Worm (Caenorhabditis elegans): Measurements from ENCODE around the gene ZK688.4.

Gene ZK688.4

DNA sequence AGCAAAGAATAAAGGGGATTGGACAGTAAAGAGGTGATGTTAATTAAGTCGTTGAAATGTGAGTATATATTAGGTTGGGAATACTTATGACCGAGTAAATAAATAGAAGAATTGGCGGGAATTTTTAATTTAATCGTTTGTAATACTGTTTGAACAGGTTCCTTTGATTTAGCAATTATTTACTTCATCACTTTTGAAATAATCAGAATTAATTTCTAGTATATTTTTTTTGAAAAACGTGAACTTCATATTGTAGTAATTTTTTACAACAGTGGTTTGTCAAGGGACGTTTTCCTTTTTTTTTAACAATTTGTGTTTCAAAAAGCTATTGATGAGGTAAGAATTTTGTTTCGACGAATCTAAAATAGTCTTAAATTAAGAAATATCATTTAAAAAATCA is 27.4 kb downstream of the ZK688.4 start, which contains the start of gene C29E4.17:
Gene C29E4.17, plus strand, starts transcription at position 301 of the 400 bp plus-strand sequence.
- TF ChIP-seq mab-5 (tag; optimal IDR thresholded peaks at IDR 0.05) (no peak), M03D4.4 (tag; optimal IDR thresholded peaks at IDR 0.05) (no peak), tbx-8 (GFP tag; optimal IDR thresholded peaks at IDR 0.05) (no peak), unc-39 (tag; optimal IDR thresholded peaks at IDR 0.05) (no peak)

DNA sequence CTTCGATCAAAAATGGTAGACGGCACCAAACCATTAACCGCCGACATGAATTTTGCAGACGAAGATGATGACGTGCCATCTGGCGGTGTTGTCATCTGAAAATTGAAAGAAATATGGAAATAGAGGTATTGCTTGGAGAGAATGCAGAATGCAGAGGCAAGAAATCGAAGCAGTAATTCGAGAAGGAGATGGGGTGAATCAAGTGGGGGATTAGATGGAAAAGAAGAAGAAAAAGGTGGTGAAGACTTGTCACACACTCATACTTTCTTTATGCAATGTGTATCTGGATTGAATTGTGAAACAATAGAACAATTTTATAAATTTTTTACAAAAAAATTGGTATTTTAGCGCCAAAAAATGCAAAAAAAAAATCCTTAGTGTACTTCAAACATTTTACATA is 30.0 kb downstream of the ZK688.4 start, which contains the start of gene tag-250:
Gene tag-250, minus strand, starts transcription at position 101 of the 400 bp plus-strand sequence.
- TF ChIP-seq flh-1 (GFP tag; optimal IDR thresholded peaks at IDR 0.05) (no peak), mab-5 (tag; optimal IDR thresholded peaks at IDR 0.05) (no peak), blmp-1 (tag; optimal IDR thresholded peaks at IDR 0.05) (no peak), unc-120 (tag; optimal IDR thresholded peaks at IDR 0.05; ENCODE audit: poor library complexity, severe bottlenecking) (no peak), mep-1 (tag; optimal IDR thresholded peaks at IDR 0.05) (no peak), bed-3 (GFP tag; optimal IDR thresholded peaks at IDR 0.05) (no peak), ceh-43 (GFP tag; optimal IDR thresholded peaks at IDR 0.05) (no peak), zip-8 (tag; optimal IDR thresholded peaks at IDR 0.05) (no peak)

DNA sequence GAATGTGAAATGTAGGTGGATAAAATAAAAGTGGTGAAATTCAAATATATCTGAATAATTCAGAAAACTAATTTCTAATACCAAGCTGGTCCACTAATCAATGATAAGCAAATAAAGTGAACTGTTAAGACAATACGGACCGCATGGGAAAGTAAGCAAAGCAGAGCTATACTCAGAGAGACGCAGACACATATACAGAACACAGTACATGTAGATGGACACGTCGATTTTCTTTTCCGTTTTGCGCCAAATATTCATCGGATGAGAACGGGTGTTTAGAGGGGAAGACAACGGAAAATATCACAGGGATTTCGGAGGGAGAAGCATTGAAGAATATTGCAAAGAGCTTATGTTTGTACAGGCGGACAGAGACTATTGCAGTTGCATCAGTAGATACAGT is 31.1 kb downstream of the ZK688.4 start:
- TF ChIP-seq flh-1 (GFP tag; optimal IDR thresholded peaks at IDR 0.05) (no peak), ceh-43 (GFP tag; optimal IDR thresholded peaks at IDR 0.05) (no peak), drap-1 (GFP tag; optimal IDR thresholded peaks at IDR 0.05) (no peak), lsy-2 (tag; optimal IDR thresholded peaks at IDR 0.05) (peak; percentile 2), snpc-4 (tag; optimal IDR thresholded peaks at IDR 0.05) (no peak), ham-2 (GFP tag; optimal IDR thresholded peaks at IDR 0.05) (peak; percentile 78), nhr-28 (tag; optimal IDR thresholded peaks at IDR 0.05) (no peak), tbx-8 (GFP tag; optimal IDR thresholded peaks at IDR 0.05) (no peak), ceh-83 (GFP tag; optimal IDR thresholded peaks at IDR 0.05) (no peak), bed-3 (GFP tag; optimal IDR thresholded peaks at IDR 0.05) (no peak), nhr-237 (tag; optimal IDR thresholded peaks at IDR 0.05) (peak; percentile 24), nhr-2 (tag; optimal IDR thresholded peaks at IDR 0.05) (no peak), pha-4 (tag; optimal IDR thresholded peaks at IDR 0.05) (peak; percentile 34), zip-8 (tag; optimal IDR thresholded peaks at IDR 0.05) (no peak)

DNA sequence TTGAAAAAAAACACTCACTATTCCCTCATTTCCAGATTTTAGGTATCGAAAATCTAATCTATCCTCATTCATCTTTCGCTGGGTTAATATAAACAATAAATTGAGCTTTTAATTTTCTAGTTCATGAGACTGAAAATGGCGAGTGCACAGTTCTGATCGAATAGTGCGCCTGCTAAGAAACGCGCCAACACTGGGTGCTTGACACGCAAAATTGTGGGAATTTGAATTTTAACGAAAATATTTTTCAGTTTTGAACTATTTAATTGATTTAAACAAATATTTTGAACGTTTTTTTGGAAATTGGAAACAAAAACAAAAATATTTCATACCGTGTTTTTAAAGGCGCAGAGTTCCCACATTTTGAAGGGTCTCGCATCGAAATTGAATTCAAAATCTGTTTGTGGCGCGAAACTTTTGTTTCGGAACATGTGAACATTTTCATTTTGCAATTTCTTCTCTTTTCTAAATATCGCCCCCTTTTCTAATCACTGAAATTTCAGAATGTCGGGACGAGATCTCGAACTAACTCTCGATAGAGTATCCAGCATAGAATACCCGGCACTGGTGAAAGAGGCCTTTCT is 33.8 kb downstream of the ZK688.4 start, which contains the start of the genes C29E4.13 and npp-15:
Gene C29E4.13, minus strand, starts transcription at position 169 of the 581 bp plus-strand sequence.
Gene npp-15, plus strand, starts transcription at position 495 of the 581 bp plus-strand sequence.
- peak; percentile 34 for TF ChIP-seq lsy-2 (tag; optimal IDR thresholded peaks at IDR 0.05)
- TF ChIP-seq lin-13 (tag; optimal IDR thresholded peaks at IDR 0.05) = no peak
- peak; percentile 16 for TF ChIP-seq nhr-237 (tag; optimal IDR thresholded peaks at IDR 0.05)

- TF ChIP-seq lin-32 (GFP tag; optimal IDR thresholded peaks at IDR 0.05) = no peak
- TF ChIP-seq M03D4.4 (tag; optimal IDR thresholded peaks at IDR 0.05) = no peak
- TF ChIP-seq sptf-1 (tag; optimal IDR thresholded peaks at IDR 0.05) = no peak
- TF ChIP-seq ceh-43 (GFP tag; optimal IDR thresholded peaks at IDR 0.05) = no peak
- no peak for TF ChIP-seq pha-4 (tag; optimal IDR thresholded peaks at IDR 0.05)
- TF ChIP-seq ceh-83 (GFP tag; optimal IDR thresholded peaks at IDR 0.05) = no peak
- TF ChIP-seq mls-2 (tag; optimal IDR thresholded peaks at IDR 0.05) = no peak
- no peak for TF ChIP-seq lin-13 (tag; optimal IDR thresholded peaks at IDR 0.05)
- TF ChIP-seq ces-1 (GFP tag; optimal IDR thresholded peaks at IDR 0.05) = no peak
- TF ChIP-seq cnd-1 (tag; optimal IDR thresholded peaks at IDR 0.05) = no peak
- no peak for TF ChIP-seq nhr-12 (tag; optimal IDR thresholded peaks at IDR 0.05)
- no peak for TF ChIP-seq hlh-1 (tag; optimal IDR thresholded peaks at IDR 0.05)
- TF ChIP-seq nhr-76 (tag; optimal IDR thresholded peaks at IDR 0.05) = no peak
- no peak for TF ChIP-seq zip-8 (tag; optimal IDR thresholded peaks at IDR 0.05)
- no peak for TF ChIP-seq elt-3 (tag; optimal IDR thresholded peaks at IDR 0.05)
- no peak for TF ChIP-seq sem-2 (GFP tag; optimal IDR thresholded peaks at IDR 0.05)
- TF ChIP-seq ham-2 (GFP tag; optimal IDR thresholded peaks at IDR 0.05) = no peak
- no peak for TF ChIP-seq drap-1 (GFP tag; optimal IDR thresholded peaks at IDR 0.05)
These were observed 38.4 kb downstream of the ZK688.4 start, which contains the start of gene ran-2 for ce11 chrIII:7933235-7933634. Gene ran-2 (plus strand): TSS chrIII:7933535.

Data from whole organism, mixed stage, embryonic.